Fruit fly (Drosophila melanogaster): ENCODE measurements around the gene Ntf-2r.

The Ntf-2r gene

DNA sequence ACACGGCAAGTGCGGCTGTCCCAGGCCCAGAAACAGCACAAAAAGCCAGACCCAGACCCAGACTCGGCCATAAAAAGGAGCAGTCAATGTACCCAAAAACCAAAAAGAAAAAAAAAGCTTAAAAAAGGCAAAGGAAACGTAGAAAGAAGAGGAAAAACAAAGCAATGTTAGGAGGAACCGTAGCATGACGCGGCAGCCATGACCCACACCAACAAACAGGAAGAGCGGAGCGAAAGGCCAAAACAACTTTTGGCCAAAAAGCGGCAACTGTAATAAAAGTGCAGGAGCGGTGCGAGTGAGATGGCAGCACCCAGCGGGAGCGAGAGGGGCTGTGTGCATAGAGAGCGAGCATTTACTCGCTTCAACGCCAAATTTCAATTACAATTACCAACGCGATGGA lies 13.0 kb downstream of the Ntf-2r start:
- TF ChIP-seq noc (tag; optimal IDR thresholded peaks at IDR 0.05) = no peak

DNA sequence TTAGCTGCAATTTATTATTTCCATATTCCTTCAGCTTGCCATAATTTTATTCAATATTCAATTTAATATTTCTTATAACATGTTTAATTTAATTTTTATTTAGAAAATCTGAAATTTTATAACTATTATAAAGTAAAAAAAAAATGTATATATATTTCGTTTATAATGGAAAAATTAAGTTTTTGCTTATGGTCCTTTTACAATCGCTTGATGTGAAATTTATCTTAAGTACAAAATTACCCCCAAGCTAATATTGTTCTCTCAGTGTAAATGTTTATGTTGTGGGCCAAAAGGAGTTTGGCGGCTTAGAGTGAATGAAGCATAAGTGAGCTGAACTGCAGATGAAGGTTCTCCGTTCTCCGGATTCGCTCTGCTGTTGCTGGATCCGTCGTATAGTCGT lies 13.6 kb downstream of the Ntf-2r start:
- TF ChIP-seq noc (tag; optimal IDR thresholded peaks at IDR 0.05) = no peak

DNA sequence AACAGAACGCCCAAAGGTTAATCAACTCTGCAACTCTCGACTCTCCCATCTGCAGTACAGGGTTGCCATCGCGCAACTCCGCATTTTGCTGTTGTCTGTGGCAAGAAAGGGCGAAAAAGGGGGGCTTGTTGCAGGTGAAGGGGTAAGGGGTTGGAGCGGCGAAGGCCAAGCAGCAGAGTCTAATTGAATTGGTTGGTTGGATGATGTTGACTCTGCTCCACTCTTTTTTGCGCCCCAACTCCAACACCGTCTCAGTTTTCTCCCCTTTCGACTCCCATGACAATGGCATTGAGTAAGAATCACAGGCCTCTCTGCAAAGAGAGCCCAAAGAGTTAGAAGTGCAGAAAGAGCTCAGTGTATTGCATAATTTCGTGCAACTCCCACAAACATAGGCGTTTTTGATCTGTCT lies 14.2 kb downstream of the Ntf-2r start:
- TF ChIP-seq noc (tag; optimal IDR thresholded peaks at IDR 0.05) = no peak

DNA sequence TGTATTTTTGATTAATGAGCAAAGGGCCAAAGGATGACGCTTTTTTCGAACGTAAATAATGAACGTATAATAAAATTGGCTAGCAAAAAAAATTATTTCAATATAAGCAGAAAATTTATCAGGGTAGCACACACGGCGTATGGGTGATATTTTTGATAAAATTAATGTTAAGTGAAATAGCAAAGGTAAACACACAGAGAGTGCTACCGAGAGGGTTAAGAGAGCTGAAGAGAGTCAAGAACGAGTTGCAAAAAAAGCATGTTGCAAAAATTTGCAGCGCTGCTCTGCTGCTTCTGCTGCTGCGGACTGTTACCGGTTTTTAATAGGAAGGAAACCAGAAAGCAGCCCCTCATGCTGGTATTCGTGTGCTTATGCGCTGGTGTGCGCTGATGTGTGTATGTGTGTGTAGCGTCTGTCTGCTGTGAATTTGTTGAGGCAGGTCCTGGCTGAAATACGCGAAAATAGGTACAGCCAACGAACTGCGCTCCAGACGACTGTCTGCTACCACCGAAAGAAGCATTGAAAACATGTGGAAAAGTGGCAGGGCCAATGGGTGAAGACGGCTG lies 15.2 kb downstream of the Ntf-2r start:
- TF ChIP-seq noc (tag; optimal IDR thresholded peaks at IDR 0.05) = no peak

DNA sequence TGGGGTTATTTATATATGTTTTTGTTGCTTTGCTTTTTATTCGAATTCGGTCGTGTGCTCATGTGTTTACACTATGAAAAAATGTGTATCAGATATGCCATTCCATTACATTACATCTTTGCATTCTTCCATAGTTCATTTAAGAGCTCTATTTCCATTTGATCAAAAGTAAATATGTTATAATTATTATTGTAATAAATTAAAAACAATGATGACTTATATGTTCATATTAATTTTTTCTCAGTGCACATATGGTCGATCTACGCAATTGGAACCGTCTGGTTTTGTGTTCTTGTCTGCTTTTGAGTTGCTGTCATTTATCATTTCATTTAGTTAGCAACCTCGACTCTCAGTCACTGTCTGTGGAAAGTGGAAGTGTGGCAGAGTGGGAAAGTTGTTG lies 23.0 kb downstream of the Ntf-2r start:
- TF ChIP-seq noc (tag; optimal IDR thresholded peaks at IDR 0.05) = no peak

DNA sequence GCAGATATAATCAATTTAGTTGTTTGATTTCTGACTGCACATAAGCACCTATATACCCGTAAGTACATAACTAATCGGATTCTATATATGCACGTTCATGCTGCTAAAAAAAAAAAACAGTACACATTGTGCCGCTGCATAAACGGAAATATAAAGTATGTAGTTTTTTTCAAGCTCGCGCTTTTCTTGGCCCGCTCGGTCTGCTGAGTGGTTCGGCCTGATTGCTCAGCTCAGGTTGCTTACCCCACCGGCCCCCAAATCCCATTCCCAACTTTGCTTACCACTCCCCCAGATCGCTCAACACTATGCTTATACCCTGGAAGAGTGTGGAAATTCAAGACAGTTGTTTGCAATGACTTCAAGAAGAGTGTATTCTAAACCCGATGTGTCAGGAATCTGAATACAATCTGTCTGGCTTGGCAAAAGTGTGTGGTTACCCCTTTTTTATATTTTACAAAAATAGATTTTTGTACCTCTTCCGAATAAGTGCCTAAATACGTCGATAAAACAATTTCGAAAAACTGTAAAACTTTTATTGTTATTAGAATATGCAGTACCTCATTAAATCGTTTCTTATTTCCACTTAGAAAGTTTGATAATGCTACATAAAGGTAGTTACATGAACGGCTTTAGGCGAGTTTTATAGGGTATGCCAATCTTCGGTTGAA lies 24.2 kb downstream of the Ntf-2r start:
- no peak for TF ChIP-seq noc (tag; optimal IDR thresholded peaks at IDR 0.05)

DNA sequence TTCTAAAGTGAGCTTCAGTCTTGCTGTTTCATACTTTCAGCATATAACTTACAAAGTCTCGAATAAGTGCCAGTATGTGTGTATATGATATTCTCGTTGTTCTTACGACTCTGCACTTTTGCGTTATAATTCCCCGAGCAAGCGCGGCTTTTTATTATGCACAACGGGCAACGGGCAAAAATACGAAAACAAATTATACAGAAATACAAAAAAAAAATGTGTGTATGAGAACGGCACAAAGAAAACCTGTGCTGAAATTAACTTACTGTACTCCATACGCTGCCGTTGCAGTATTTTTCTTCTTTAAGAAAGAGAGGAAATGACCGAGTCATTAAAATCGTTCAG lies 24.7 kb downstream of the Ntf-2r start:
- TF ChIP-seq noc (tag; optimal IDR thresholded peaks at IDR 0.05) = no peak

DNA sequence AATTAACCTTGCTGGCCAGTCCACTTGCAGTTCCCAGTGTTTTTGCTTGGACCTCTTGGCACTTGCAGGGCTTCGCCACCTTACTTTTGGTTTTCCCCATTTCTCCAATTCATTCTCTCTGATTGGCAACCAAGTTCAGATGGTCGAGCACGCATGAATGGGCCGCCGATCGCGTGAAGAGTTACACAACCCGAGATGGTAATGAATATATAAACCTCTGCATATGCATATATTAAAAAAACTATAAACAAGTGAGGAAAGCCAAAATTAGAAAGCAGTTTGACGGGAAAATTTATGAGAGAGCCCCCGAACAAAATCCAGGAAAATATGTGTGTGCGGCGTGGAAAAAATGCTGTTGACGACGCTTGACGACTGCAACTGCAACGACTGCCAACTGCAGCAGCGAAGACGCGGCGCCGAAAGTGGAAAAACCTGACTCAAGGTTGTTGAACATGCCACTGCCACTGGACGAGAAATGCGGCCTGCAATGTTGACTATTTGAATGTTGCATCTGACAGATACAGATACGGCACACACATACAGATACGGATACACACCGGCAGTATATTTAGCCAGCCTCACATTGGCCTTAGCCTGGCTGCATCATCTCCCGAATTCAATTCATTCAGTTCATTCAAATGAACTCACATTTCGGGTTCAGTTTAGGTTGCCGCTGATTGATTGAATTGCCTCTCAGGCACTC lies 26.0 kb downstream of the Ntf-2r start:
- TF ChIP-seq noc (tag; optimal IDR thresholded peaks at IDR 0.05) = no peak

DNA sequence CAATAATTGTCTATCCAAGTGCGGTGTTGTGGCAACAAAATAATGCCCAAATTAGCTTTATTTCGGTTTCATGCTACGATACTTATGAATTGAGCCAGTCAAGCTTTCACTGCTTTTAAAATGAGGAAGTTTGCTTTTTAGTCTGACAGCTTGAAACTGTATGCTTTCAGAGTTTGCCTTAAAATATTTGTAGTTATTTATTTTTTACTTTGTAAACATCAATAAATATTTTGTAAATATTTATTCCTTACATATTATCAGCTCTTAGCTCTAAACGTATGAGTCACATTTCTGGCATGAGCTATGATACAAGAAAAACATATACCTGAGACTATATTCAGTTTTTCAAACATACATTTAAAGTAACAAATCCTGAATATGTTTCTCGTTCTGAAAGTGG lies 26.6 kb downstream of the Ntf-2r start:
- TF ChIP-seq noc (tag; optimal IDR thresholded peaks at IDR 0.05) = no peak

DNA sequence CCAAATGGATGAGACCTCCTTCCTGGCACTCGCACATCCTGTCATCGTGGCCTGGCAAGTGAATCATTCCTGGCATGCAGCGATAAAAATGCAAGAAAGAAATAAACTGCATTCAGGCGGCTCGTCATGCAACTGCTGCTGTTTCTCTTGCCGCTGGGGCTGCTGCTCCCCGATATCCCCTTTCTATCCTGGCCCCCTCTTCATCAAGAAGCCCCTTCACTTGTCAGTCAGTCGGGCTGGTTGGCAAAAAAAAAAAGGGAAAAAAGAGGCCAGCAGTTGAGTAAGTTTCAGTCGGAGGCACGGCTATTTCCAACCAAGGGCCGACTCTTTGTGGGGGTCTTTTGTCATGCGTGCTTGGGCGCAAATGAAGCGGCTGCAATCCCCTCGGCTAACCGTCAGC lies 27.3 kb downstream of the Ntf-2r start:
- no peak for TF ChIP-seq noc (tag; optimal IDR thresholded peaks at IDR 0.05)

DNA sequence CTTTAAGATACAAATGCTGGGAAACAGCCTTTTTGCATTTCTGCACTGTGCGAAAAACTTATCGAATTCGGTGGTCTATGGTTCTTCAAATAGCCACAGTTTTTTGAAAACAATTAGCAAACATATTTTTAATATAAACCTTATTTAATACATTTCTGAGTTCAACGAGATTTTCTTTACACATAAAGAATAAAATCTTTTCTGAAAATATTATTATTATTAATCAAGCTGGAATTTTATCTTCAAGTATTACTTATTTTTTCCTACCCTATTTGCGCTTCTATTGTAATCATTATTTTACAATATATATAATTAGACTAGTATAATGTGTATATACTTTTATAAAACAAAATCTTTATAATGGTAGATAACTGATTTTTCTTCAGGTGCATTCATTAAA lies 27.7 kb downstream of the Ntf-2r start:
- no peak for TF ChIP-seq noc (tag; optimal IDR thresholded peaks at IDR 0.05)

DNA sequence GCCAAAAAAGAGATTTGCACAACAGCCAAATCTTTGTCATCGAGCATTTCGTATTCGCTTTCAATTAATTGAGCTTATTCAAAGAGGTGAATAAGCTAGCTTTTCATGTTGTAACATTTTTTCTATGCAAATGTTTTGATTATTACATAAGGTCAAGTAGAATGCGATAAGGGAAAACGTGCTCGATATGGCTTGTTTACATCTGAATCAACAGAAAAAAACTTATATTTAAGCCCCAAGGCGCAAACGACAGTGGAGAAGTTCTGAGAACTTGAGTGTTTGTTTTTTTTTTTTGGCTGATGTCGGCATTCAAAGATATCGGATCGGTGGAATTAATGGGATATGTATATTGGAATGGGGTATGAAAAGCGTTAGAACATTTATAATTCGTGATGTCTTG lies 28.5 kb downstream of the Ntf-2r start:
- no peak for TF ChIP-seq noc (tag; optimal IDR thresholded peaks at IDR 0.05)

DNA sequence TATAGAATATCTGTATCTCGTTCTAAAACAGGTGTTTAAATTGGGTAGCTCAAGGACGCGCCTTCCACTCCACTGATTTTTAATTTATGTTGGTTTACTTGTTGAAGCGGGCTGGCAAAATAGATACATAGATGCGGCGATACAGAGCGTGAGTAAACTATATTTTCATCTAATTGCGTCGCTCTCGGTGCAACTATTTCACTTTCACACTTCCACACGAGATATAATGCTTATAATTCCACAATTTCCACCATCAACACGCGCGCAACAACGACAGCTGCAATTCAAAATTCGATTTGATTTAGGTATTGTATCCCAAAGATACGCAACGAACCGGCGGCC lies 29.6 kb downstream of the Ntf-2r start:
- TF ChIP-seq noc (tag; optimal IDR thresholded peaks at IDR 0.05) = no peak

DNA sequence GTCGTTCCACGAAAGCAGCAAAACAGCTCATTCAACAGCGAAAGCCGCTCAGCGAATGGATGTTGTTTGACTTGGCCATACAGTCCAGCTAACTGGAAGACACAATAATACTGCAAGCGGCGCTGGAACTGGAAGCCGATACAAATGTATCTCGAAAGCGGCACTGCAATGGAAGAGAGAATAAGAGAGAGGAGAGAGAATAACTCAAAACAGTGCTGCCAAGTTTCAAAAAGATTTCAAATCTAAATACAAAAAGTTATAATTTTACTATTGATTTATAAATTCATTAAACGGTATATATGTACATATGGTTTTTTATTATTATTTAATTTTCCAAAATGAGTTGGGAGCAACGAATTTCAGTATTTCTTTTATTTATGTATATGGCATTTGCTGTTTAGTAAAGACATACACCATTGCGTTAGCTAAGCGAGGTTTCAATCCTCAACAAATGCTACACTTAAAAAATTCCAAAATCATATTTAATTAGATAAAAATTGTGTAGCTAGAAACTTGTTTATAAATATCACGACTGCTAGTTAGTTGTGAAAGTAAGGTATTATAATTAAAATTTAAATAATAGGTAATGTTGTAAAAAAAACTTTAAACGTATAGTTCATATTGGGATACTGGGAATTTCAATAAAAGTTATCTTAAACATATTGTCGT lies 30.1 kb downstream of the Ntf-2r start, which contains the start of gene CG10283:
CG10283 (minus strand) TSS at position 132 of the 669 bp plus-strand sequence.
- TF ChIP-seq noc (tag; optimal IDR thresholded peaks at IDR 0.05) = no peak

DNA sequence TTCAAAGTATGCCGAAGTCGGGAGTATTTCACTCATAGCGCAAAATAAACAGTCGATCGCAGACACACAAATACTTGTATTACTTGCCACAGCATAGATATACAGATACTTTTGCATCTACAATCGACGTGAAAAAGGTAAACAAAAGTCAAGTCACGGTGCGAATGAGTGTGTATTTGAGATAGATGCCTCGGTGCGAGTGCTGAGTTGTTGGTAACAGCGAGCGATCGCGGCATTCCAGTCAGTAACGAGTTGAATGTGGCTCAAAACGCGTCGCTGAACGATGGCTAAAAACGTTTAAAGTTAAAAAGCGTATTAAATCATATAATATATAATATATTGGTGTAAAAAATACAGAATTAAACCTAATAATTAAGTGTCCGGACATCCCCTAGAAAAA lies 30.8 kb downstream of the Ntf-2r start, which contains the start of gene grnd:
grnd (plus strand) TSS at position 207 of the 400 bp plus-strand sequence.
- TF ChIP-seq noc (tag; optimal IDR thresholded peaks at IDR 0.05) = no peak

DNA sequence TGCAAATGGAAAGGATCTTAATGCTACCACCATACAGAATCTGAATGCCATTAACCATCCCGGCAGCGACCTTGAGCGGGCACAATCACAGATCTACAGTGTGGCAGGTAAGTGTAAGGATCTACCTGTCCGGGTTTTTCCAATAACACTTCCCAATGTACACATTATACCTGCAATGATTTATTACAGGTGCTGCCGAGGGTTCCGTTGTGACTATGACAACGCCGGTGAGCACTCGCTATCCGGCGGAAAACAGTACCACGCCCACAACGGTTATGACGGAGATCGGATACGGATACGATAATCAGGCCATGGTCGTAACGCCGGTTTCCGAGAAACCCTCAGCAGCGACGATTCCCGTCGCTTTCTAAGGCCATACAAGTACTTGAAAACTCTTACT lies 32.4 kb downstream of the Ntf-2r start:
- no peak for TF ChIP-seq noc (tag; optimal IDR thresholded peaks at IDR 0.05)

DNA sequence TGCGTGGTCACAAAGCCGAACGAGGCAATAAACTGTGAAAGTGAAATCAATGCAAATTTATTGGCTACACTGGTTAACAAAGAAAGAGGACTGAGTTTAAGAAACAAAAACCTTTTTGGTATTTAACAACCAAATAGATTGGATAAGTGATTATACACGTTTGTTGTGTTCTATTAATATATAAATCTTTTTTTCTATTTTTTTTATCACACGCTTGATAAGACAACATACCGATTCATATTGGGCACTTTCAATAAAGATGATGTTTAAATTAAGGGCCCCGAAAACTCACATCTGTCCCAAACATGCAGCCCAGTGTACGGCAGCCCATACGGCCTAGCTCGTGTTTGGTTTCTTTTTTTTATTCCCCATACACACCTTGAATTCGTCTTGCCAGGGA lies 38.7 kb downstream of the Ntf-2r start:
- no peak for TF ChIP-seq noc (tag; optimal IDR thresholded peaks at IDR 0.05)

Measured in whole organism, larva.